Fruit fly (Drosophila melanogaster): ENCODE measurements around the gene CG13856.

CG13856 gene

DNA sequence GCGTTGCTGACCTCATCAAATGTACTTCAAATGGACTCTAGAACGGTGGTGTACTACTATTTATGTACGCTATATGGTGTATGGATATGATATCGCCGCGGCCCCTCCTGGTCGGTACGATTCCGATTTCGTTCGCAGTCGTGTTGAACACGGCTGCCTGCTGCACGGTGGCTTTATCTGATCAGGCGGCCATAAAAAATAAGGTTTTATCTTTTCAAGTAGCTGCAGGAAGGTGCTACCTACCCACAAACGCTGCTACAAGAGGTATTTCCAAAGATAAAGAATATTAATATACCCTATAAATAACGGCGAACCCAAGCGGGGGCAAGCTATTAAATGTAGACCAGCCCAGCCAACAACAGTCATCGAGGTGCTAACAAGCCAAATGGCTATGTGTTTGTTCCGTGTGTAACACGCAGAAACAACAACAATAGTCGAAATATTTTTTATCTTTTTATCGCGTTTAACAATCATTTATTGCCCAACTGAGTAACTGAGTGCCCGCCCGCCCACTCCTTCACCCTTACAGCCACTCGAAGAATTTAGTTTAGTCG, 47.5 kb downstream of the CG13856 start:
- TF ChIP-seq hkb (optimal IDR thresholded peaks at IDR 0.05) (no peak), hkb (GFP tag; IDR thresholded peaks at IDR 0.05) (no peak), Gug (GFP tag; IDR thresholded peaks at IDR 0.05) (no peak), run (tag; optimal IDR thresholded peaks at IDR 0.05) (peak; percentile 21), sd (tag; optimal IDR thresholded peaks at IDR 0.05) (peak; percentile 75), Hr78 (GFP tag; optimal IDR thresholded peaks at IDR 0.05) (peak in 1 of 2 experiments; percentile 15), grn (GFP tag; optimal IDR thresholded peaks at IDR 0.05) (peak; percentile 90), CG10979 (tag; optimal IDR thresholded peaks at IDR 0.05) (no peak), Nf-YB (GFP tag; optimal IDR thresholded peaks at IDR 0.05) (peak; percentile 23), CG12659 (GFP tag; optimal IDR thresholded peaks at IDR 0.05) (no peak), trh (GFP tag; optimal IDR thresholded peaks at IDR 0.05) (no peak), CG10321 (GFP tag; IDR thresholded peaks at IDR 0.05) (no peak), CG34376 (GFP tag; optimal IDR thresholded peaks at IDR 0.05) (peak; percentile 98), caup (GFP tag; optimal IDR thresholded peaks at IDR 0.05; ENCODE audit: severe bottlenecking) (peak; percentile 25), kah (GFP tag; optimal IDR thresholded peaks at IDR 0.05) (no peak), D19B (GFP tag; optimal IDR thresholded peaks at IDR 0.05) (peak; percentile 23), CG8281 (tag; optimal IDR thresholded peaks at IDR 0.05) (peak; percentile 84), Doc2 (GFP tag; IDR thresholded peaks at IDR 0.05) (no peak), odd (GFP tag; optimal IDR thresholded peaks at IDR 0.05) (peak; percentile 5), eve (GFP tag; optimal IDR thresholded peaks at IDR 0.05) (no peak), fru (optimal IDR thresholded peaks at IDR 0.05) (no peak), cad (GFP tag; optimal IDR thresholded peaks at IDR 0.05) (peak; percentile 13), CG16863 (GFP tag; optimal IDR thresholded peaks at IDR 0.05) (no peak), Hand (GFP tag; optimal IDR thresholded peaks at IDR 0.05) (no peak), CG3407 (GFP tag; optimal IDR thresholded peaks at IDR 0.05) (no peak), CG7271 (tag; optimal IDR thresholded peaks at IDR 0.05) (no peak), oc (tag; optimal IDR thresholded peaks at IDR 0.05) (no peak), CG31224 (GFP tag; IDR thresholded peaks at IDR 0.05) (no peak), D19A (tag; optimal IDR thresholded peaks at IDR 0.05) (peak; percentile 60), CG8478 (optimal IDR thresholded peaks at IDR 0.05) (peak; percentile 5), sens (GFP tag) (peak; percentile 56), fd102C (GFP tag; optimal IDR thresholded peaks at IDR 0.05) (no peak), CG17802 (tag; optimal IDR thresholded peaks at IDR 0.05) (no peak), CG6175 (GFP tag; IDR thresholded peaks at IDR 0.05) (0 out of 3 replicates have a peak, but pooled peaks have one; percentile 25), Med (GFP tag) (peak; percentile 62)
